Worm (Caenorhabditis elegans) whole organism, young adult: ENCODE measurements around the gene tni-1.

Source experiments
- B0261.1 ChIP-seq: sonication (generic microtip); optimal IDR thresholded peaks from 2 replicates; lab custom pipeline; 2016; ENCODE audit warnings: mild to moderate bottlenecking, missing genetic modification characterization, moderate library complexity, missing compliant biosample characterization
- C06A6.2 ChIP-seq: fragments of 200-800 bp; sonication (Bioruptor generic); conservative IDR thresholded peaks from 2 replicates; pipeline ENCODE4 v1.3.6; 2022; ENCODE audit warnings: missing genetic modification characterization, missing compliant biosample characterization
- F33H1.4 ChIP-seq: fragments of 200-800 bp; sonication (Bioruptor generic); IDR thresholded peaks from 2 replicates; pipeline ENCODE4 v1.3.6; 2022; ENCODE audit warnings: missing genetic modification reagents, missing genetic modification characterization, missing compliant biosample characterization
- F39B2.1 ChIP-seq: fragments of 200-800 bp; sonication (Bioruptor generic); IDR thresholded peaks from 2 replicates; pipeline ENCODE4 v1.3.6; 2022; ENCODE audit warnings: missing genetic modification reagents, missing genetic modification characterization, missing compliant biosample characterization
- F55B11.4 ChIP-seq: sonication (generic microtip); optimal IDR thresholded peaks from 2 replicates; lab custom pipeline; 2016; ENCODE audit warnings: missing compliant biosample characterization, missing genetic modification characterization, borderline replicate concordance; ENCODE audit not compliant: insufficient read depth
- F57A8.1 ChIP-seq: fragments of 200-800 bp; sonication (Bioruptor generic); optimal IDR thresholded peaks from 2 replicates; lab custom pipeline; 2018; ENCODE audit warnings: mild to moderate bottlenecking, missing genetic modification characterization, moderate library complexity, missing compliant biosample characterization
- F57C9.4 ChIP-seq: sonication (generic microtip); optimal IDR thresholded peaks from 2 replicates; lab custom pipeline; 2017; ENCODE audit warnings: mild to moderate bottlenecking, missing genetic modification characterization, missing compliant biosample characterization
- T07F8.4 ChIP-seq: sonication (generic microtip); optimal IDR thresholded peaks from 2 replicates; lab custom pipeline; 2016; ENCODE audit warnings: mild to moderate bottlenecking, missing genetic modification characterization, moderate library complexity, missing compliant biosample characterization
- Y53G8AR.9 ChIP-seq: fragments of 200-800 bp; sonication (Bioruptor generic); conservative IDR thresholded peaks from 2 replicates; pipeline ENCODE4 v1.3.6; 2022; ENCODE audit warnings: missing genetic modification reagents, missing genetic modification characterization, missing compliant biosample characterization
- Y56A3A.18 ChIP-seq: fragments of 200-800 bp; sonication (Bioruptor generic); IDR thresholded peaks from 2 replicates; pipeline ENCODE4 v1.3.6; 2022; ENCODE audit warnings: missing genetic modification reagents, missing genetic modification characterization, missing compliant biosample characterization
- attf-3 ChIP-seq: fragments of 200-800 bp; sonication (Bioruptor generic); conservative IDR thresholded peaks from 2 replicates; pipeline ENCODE4 v1.3.6; 2022; ENCODE audit warnings: missing genetic modification reagents, missing genetic modification characterization, missing compliant biosample characterization
- ccch-3 ChIP-seq: fragments of 200-800 bp; sonication (Bioruptor generic); optimal IDR thresholded peaks from 2 replicates; lab custom pipeline; 2018; ENCODE audit warnings: mild to moderate bottlenecking, missing genetic modification characterization, missing compliant biosample characterization
- cebp-1 ChIP-seq, 2 experiments: fragments of 200-800 bp in 1 of 2; sonication (Bioruptor generic) in 1 of 2; sonication (generic microtip) in 1 of 2; IDR thresholded peaks in 1 of 2; optimal IDR thresholded peaks in 1 of 2; 2 replicates each; pipeline versions ENCODE4 v1.3.6 to Lab custom; 2017 to 2022; ENCODE audit warnings: missing compliant biosample characterization in 2 of 2, missing genetic modification characterization in 2 of 2, mild to moderate bottlenecking in 1 of 2, missing genetic modification reagents in 1 of 2, moderate library complexity in 1 of 2
- cebp-2 ChIP-seq: fragments of 200-800 bp; sonication (Bioruptor generic); IDR thresholded peaks from 2 replicates; pipeline ENCODE4 v1.3.6; 2022; ENCODE audit warnings: missing genetic modification characterization, missing compliant biosample characterization
- ceh-100 ChIP-seq: fragments of 200-800 bp; sonication (Bioruptor generic); IDR thresholded peaks from 2 replicates; pipeline ENCODE4 v1.3.6; 2022; ENCODE audit warnings: missing genetic modification reagents, missing genetic modification characterization, missing compliant biosample characterization
- ceh-27 ChIP-seq: fragments of 200-800 bp; sonication (Bioruptor generic); optimal IDR thresholded peaks from 2 replicates; lab custom pipeline; 2018; ENCODE audit warnings: mild to moderate bottlenecking, missing genetic modification characterization, moderate library complexity, missing compliant biosample characterization
- ceh-91 ChIP-seq: fragments of 200-800 bp; sonication (Bioruptor generic); IDR thresholded peaks from 2 replicates; pipeline ENCODE4 v1.3.6; 2022; ENCODE audit warnings: missing genetic modification reagents, missing genetic modification characterization, missing compliant biosample characterization
- dpl-1 ChIP-seq: fragments of 150-350 bp; optimal IDR thresholded peaks from 2 replicates; lab custom pipeline; 2014; ENCODE audit warnings: missing biosample characterization, missing genetic modification reagents, missing genetic modification characterization
- efl-1 ChIP-seq: fragments of 150-350 bp; optimal IDR thresholded peaks from 2 replicates; lab custom pipeline; 2014; ENCODE audit warnings: missing biosample characterization, missing genetic modification reagents, missing genetic modification characterization
- egl-18 ChIP-seq: fragments of 200-800 bp; sonication (Bioruptor generic); IDR thresholded peaks from 2 replicates; pipeline ENCODE4 v1.3.6; 2022; ENCODE audit warnings: missing genetic modification reagents, missing genetic modification characterization, missing compliant biosample characterization
- hmg-20 ChIP-seq: fragments of 200-800 bp; sonication (Bioruptor generic); IDR thresholded peaks from 2 replicates; pipeline ENCODE4 v1.3.6; 2022; ENCODE audit warnings: missing genetic modification reagents, missing genetic modification characterization, missing compliant biosample characterization
- hsf-1 ChIP-seq: fragments of 200-800 bp; sonication (Bioruptor generic); IDR thresholded peaks from 2 replicates; pipeline ENCODE4 v1.3.6; 2022; ENCODE audit warnings: missing genetic modification reagents, missing genetic modification characterization, missing compliant biosample characterization
- lin-35 ChIP-seq, 3 experiments: fragments of 150-350 bp in 2 of 3; sonication (generic microtip) in 1 of 3; optimal IDR thresholded peaks; 2 replicates each; lab custom pipeline; 2014 to 2018; ENCODE audit warnings: missing biosample characterization in 3 of 3, missing genetic modification characterization in 3 of 3, missing genetic modification reagents in 3 of 3
- lin-40 ChIP-seq: sonication (generic microtip); optimal IDR thresholded peaks from 2 replicates; lab custom pipeline; 2016; ENCODE audit warnings: missing genetic modification characterization, mild to moderate bottlenecking, missing compliant biosample characterization, missing genotype, missing genetic modification reagents
- lsy-27 ChIP-seq: sonication (generic microtip); optimal IDR thresholded peaks from 2 replicates; lab custom pipeline; 2017; ENCODE audit warnings: missing genetic modification characterization, mild to moderate bottlenecking, missing compliant biosample characterization, antibody characterized with exemption, missing genotype, borderline replicate concordance; ENCODE audit not compliant: insufficient read depth
- madf-3 ChIP-seq: fragments of 200-800 bp; sonication (Bioruptor generic); IDR thresholded peaks from 2 replicates; pipeline ENCODE4 v1.3.6; 2022; ENCODE audit warnings: missing genetic modification reagents, missing genetic modification characterization, missing compliant biosample characterization
- madf-8 ChIP-seq: fragments of 200-800 bp; sonication (Bioruptor generic); conservative IDR thresholded peaks from 2 replicates; pipeline ENCODE4 v1.3.6; 2022; ENCODE audit warnings: missing genetic modification reagents, missing genetic modification characterization, missing compliant biosample characterization
- mcd-1 ChIP-seq: fragments of 200-800 bp; sonication (Bioruptor generic); IDR thresholded peaks from 2 replicates; pipeline ENCODE4 v1.3.6; 2022; ENCODE audit warnings: missing genetic modification reagents, missing genetic modification characterization, missing compliant biosample characterization
- nhr-80 ChIP-seq: sonication (generic microtip); optimal IDR thresholded peaks from 2 replicates; lab custom pipeline; 2016; ENCODE audit warnings: missing genetic modification characterization, missing compliant biosample characterization
- rcor-1 ChIP-seq: fragments of 200-800 bp; sonication (Bioruptor generic); IDR thresholded peaks from 2 replicates; pipeline ENCODE4 v1.3.6; 2022; ENCODE audit warnings: missing genetic modification reagents, missing genetic modification characterization, missing compliant biosample characterization
- snpc-1.3 ChIP-seq: sonication (generic microtip); optimal IDR thresholded peaks from 2 replicates; lab custom pipeline; 2017; ENCODE audit warnings: missing genetic modification characterization, mild to moderate bottlenecking, missing compliant biosample characterization, antibody characterized with exemption, moderate library complexity, missing genotype, missing genetic modification reagents; ENCODE audit not compliant: insufficient read depth
- snpc-3.4 ChIP-seq: sonication (generic microtip); optimal IDR thresholded peaks from 2 replicates; lab custom pipeline; 2017; ENCODE audit warnings: missing genetic modification characterization, mild to moderate bottlenecking, missing compliant biosample characterization, antibody characterized with exemption, moderate library complexity, missing genotype, missing genetic modification reagents
- tbp1 ChIP-seq: fragments of 200-800 bp; sonication (Bioruptor generic); optimal IDR thresholded peaks from 2 replicates; lab custom pipeline; 2018; ENCODE audit warnings: mild to moderate bottlenecking, missing genetic modification characterization, missing compliant biosample characterization
- xnd-1 ChIP-seq: sonication (generic microtip); optimal IDR thresholded peaks from 2 replicates; lab custom pipeline; 2016; ENCODE audit warnings: missing genotype, missing genetic modification reagents, missing genetic modification characterization, missing compliant biosample characterization
- ztf-25 ChIP-seq: fragments of 200-800 bp; sonication (Bioruptor generic); IDR thresholded peaks from 2 replicates; pipeline ENCODE4 v1.3.6; 2022; ENCODE audit warnings: missing genetic modification reagents, missing genetic modification characterization, missing compliant biosample characterization
- ztf-28 ChIP-seq: fragments of 200-800 bp; sonication (Bioruptor generic); IDR thresholded peaks from 2 replicates; pipeline ENCODE4 v1.3.6; 2022; ENCODE audit warnings: missing genetic modification reagents, missing genetic modification characterization, missing compliant biosample characterization

tni-1 gene

ce11 chrX:11368845-11369244 is 8.4 kb downstream of the tni-1 start:
- no peak for TF ChIP-seq C06A6.2 (GFP tag; lab: Robert Waterston, UW)
- no peak for TF ChIP-seq hsf-1 (GFP tag; lab: Robert Waterston, UW)
- TF ChIP-seq ceh-27: no peak
- TF ChIP-seq T07F8.4 (tag; lab: Kevin White, UChicago): no peak
- TF ChIP-seq lin-35 (GFP tag; optimal IDR thresholded peaks at IDR 0.05; lab: Kevin White, UChicago): no peak
- TF ChIP-seq ceh-100 (GFP tag; lab: Robert Waterston, UW): no peak
- no peak for TF ChIP-seq egl-18
- TF ChIP-seq lin-40: no peak
- no peak for TF ChIP-seq tbp1 (GFP tag; lab: Kevin White, UChicago)
- no peak for TF ChIP-seq Y56A3A.18 (GFP tag; lab: Robert Waterston, UW)
- no peak for TF ChIP-seq lsy-27 (tag; lab: Kevin White, UChicago)

ce11 chrX:11368417-11368816 is 8.9 kb downstream of the tni-1 start, which contains the start of gene ttyh-1:
ttyh-1 (plus strand) TSS chrX:11368717.
- TF ChIP-seq egl-18 (no peak), efl-1 (no peak), rcor-1 (GFP tag; lab: Robert Waterston, UW) (no peak), B0261.1 (tag; lab: Kevin White, UChicago) (no peak), ceh-100 (GFP tag; lab: Robert Waterston, UW) (no peak), madf-3 (no peak), attf-3 (no peak), mcd-1 (GFP tag; lab: Robert Waterston, UW) (no peak), F55B11.4 (no peak), lin-35 (GFP tag; optimal IDR thresholded peaks at IDR 0.05; lab: Kevin White, UChicago) (no peak), ceh-91 (no peak), dpl-1 (GFP tag; lab: Kevin White, UChicago) (no peak), ceh-27 (no peak), ztf-28 (no peak), snpc-3.4 (no peak), madf-8 (GFP tag; lab: Robert Waterston, UW) (no peak), xnd-1 (tag; lab: Kevin White, UChicago) (no peak), ccch-3 (GFP tag; lab: Kevin White, UChicago) (no peak), Y53G8AR.9 (GFP tag; lab: Robert Waterston, UW) (no peak)

ce11 chrX:11367640-11368039 is 9.6 kb downstream of the tni-1 start:
- TF ChIP-seq cebp-2 (GFP tag; lab: Robert Waterston, UW): no peak
- TF ChIP-seq hsf-1 (GFP tag; lab: Robert Waterston, UW): no peak
- no peak for TF ChIP-seq F57C9.4
- no peak for TF ChIP-seq F33H1.4 (GFP tag; lab: Robert Waterston, UW)
- no peak for TF ChIP-seq hmg-20 (GFP tag; lab: Robert Waterston, UW)
- no peak for TF ChIP-seq cebp-1 (GFP tag; IDR thresholded peaks at IDR 0.05; lab: Robert Waterston, UW)
- TF ChIP-seq cebp-1 (tag; optimal IDR thresholded peaks at IDR 0.05; lab: Kevin White, UChicago): no peak
- no peak for TF ChIP-seq snpc-1.3 (tag; lab: Kevin White, UChicago)
- no peak for TF ChIP-seq F39B2.1 (GFP tag; lab: Robert Waterston, UW)
- no peak for TF ChIP-seq madf-3
- no peak for TF ChIP-seq F57A8.1 (GFP tag; lab: Kevin White, UChicago)

ce11 chrX:11367087-11367486 is 10.2 kb downstream of the tni-1 start:
- TF ChIP-seq nhr-80 (tag; lab: Kevin White, UChicago) (peak; percentile 32), ztf-25 (GFP tag; lab: Robert Waterston, UW) (no peak)
